Worm (Caenorhabditis elegans): ENCODE data around the gene T22B7.4.

T22B7.4 gene

ce11 chrX:5605049-5605448 is 36.2 kb downstream of the T22B7.4 start:
- TF ChIP-seq cnd-1 (tag; optimal IDR thresholded peaks at IDR 0.05), result no peak
- no peak for TF ChIP-seq sem-2 (GFP tag; optimal IDR thresholded peaks at IDR 0.05)
- no peak for TF ChIP-seq flh-1 (GFP tag; optimal IDR thresholded peaks at IDR 0.05)
- no peak for TF ChIP-seq mab-5 (tag; optimal IDR thresholded peaks at IDR 0.05)

DNA sequence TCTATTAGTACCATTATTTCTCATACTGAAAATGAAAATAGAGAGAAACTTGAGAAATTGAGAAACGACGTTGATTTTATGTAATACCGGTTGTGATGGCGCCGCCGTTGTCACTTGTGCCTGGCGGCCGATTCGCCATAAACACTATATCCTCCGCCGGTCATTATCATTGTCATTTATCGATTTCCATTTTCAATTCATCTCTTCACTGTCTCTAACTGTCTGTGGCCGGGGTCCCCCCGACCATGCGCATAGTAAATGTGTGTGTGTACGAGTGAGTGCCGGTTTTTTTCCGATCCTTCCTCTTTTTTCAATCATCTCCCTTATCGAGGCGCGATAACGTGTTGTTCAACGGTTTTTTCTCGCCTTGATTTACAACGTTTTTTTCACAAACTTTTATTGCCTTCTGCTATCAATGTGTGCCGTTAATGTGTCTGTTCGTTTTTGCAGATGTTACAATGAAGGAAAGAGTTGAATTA is 37.8 kb downstream of the T22B7.4 start, which contains the start of gene F14D12.1:
F14D12.1 (plus strand) TSS at position 429 of the 479 bp plus-strand sequence.
- TF ChIP-seq elt-3 (tag; optimal IDR thresholded peaks at IDR 0.05) (no peak), cnd-1 (tag; optimal IDR thresholded peaks at IDR 0.05) (no peak), ceh-83 (GFP tag; optimal IDR thresholded peaks at IDR 0.05) (no peak), nhr-76 (tag; optimal IDR thresholded peaks at IDR 0.05) (no peak), zip-8 (tag; optimal IDR thresholded peaks at IDR 0.05) (no peak), unc-62 (GFP tag; optimal IDR thresholded peaks at IDR 0.05) (no peak), lin-32 (GFP tag; optimal IDR thresholded peaks at IDR 0.05) (no peak), elt-1 (tag; optimal IDR thresholded peaks at IDR 0.05; ENCODE audit: borderline replicate concordance, insufficient read depth) (no peak), nhr-12 (tag; optimal IDR thresholded peaks at IDR 0.05) (no peak), blmp-1 (tag; optimal IDR thresholded peaks at IDR 0.05) (no peak), ces-1 (GFP tag; optimal IDR thresholded peaks at IDR 0.05) (no peak), ceh-43 (GFP tag; optimal IDR thresholded peaks at IDR 0.05) (no peak), pha-4 (tag; optimal IDR thresholded peaks at IDR 0.05) (no peak), M03D4.4 (tag; optimal IDR thresholded peaks at IDR 0.05) (no peak)

ce11 chrX:5599224-5599623 is 42.0 kb downstream of the T22B7.4 start, which contains the start of gene sulp-2:
Gene sulp-2, minus strand, starts transcription at chrX:5599330.
- TF ChIP-seq snpc-4 (tag; optimal IDR thresholded peaks at IDR 0.05), result no peak
- TF ChIP-seq hlh-1 (tag; optimal IDR thresholded peaks at IDR 0.05), result no peak
- no peak for TF ChIP-seq ces-1 (GFP tag; optimal IDR thresholded peaks at IDR 0.05)
- no peak for TF ChIP-seq pha-4 (tag; optimal IDR thresholded peaks at IDR 0.05)
- no peak for TF ChIP-seq ztf-11 (tag; optimal IDR thresholded peaks at IDR 0.05)
- no peak for TF ChIP-seq ceh-39 (tag; optimal IDR thresholded peaks at IDR 0.05)

- peak; percentile 86 for TF ChIP-seq hlh-1 (tag; optimal IDR thresholded peaks at IDR 0.05)
- TF ChIP-seq unc-120 (tag; optimal IDR thresholded peaks at IDR 0.05; ENCODE audit: poor library complexity, severe bottlenecking), result peak; percentile 49
- TF ChIP-seq flh-1 (GFP tag; optimal IDR thresholded peaks at IDR 0.05), result no peak
- peak; percentile 68 for TF ChIP-seq unc-62 (GFP tag; optimal IDR thresholded peaks at IDR 0.05)
These were observed 48.6 kb downstream of the T22B7.4 start, which contains the start of gene unc-97 for ce11 chrX:5592517-5593183. Gene unc-97, plus strand, starts transcription at chrX:5593133.

ce11 chrX:5591830-5592229 is 49.4 kb downstream of the T22B7.4 start:
- TF ChIP-seq ham-2 (GFP tag; optimal IDR thresholded peaks at IDR 0.05), result peak; percentile 95
- peak; percentile 21 for TF ChIP-seq cnd-1 (tag; optimal IDR thresholded peaks at IDR 0.05)
- TF ChIP-seq M03D4.4 (tag; optimal IDR thresholded peaks at IDR 0.05), result peak; percentile 27
- peak; percentile 20 for TF ChIP-seq ces-1 (GFP tag; optimal IDR thresholded peaks at IDR 0.05)
- no peak for TF ChIP-seq zip-8 (tag; optimal IDR thresholded peaks at IDR 0.05)
- TF ChIP-seq tbx-8 (GFP tag; optimal IDR thresholded peaks at IDR 0.05), result peak; percentile 4
- TF ChIP-seq mep-1 (tag; optimal IDR thresholded peaks at IDR 0.05), result peak; percentile 24
- TF ChIP-seq lsy-2 (tag; optimal IDR thresholded peaks at IDR 0.05), result no peak
- TF ChIP-seq unc-120 (tag; optimal IDR thresholded peaks at IDR 0.05; ENCODE audit: poor library complexity, severe bottlenecking), result peak; percentile 49
- TF ChIP-seq mls-2 (tag; optimal IDR thresholded peaks at IDR 0.05), result peak; percentile 56
- TF ChIP-seq pha-4 (tag; optimal IDR thresholded peaks at IDR 0.05), result peak; percentile 33
- peak; percentile 39 for TF ChIP-seq ceh-83 (GFP tag; optimal IDR thresholded peaks at IDR 0.05)
- TF ChIP-seq nhr-237 (tag; optimal IDR thresholded peaks at IDR 0.05), result no peak
